Fruit fly (Drosophila melanogaster) whole organism, embryonic: ENCODE results near the gene Rbf.

Source experiments
- CG10366 ChIP-seq: fragments of 200-800 bp; sonication (Bioruptor generic); IDR thresholded peaks from 2 replicates; pipeline ENCODE4 v1.3.6; 2022; ENCODE audit warnings: missing biosample characterization, missing genetic modification characterization
- CG10543 ChIP-seq: fragments of 200-800 bp; sonication (Bioruptor generic); optimal IDR thresholded peaks from 3 replicates; lab custom pipeline; 2017; ENCODE audit warnings: missing biosample characterization, mild to moderate bottlenecking, missing genetic modification characterization, moderate library complexity
- CG10979 ChIP-seq: fragments of 200-800 bp; sonication (Bioruptor generic); optimal IDR thresholded peaks from 2 replicates; lab custom pipeline; 2018; ENCODE audit warnings: missing biosample characterization, mild to moderate bottlenecking, missing genetic modification characterization, moderate library complexity
- CG11504 ChIP-seq: fragments of 200-800 bp; sonication (Bioruptor generic); optimal IDR thresholded peaks from 3 replicates; lab custom pipeline; 2019; ENCODE audit warnings: missing biosample characterization, mild to moderate bottlenecking, missing genetic modification characterization, moderate library complexity
- CG12744 ChIP-seq: fragments of 200-800 bp; sonication (Bioruptor generic); optimal IDR thresholded peaks from 2 replicates; lab custom pipeline; 2016; ENCODE audit warnings: missing biosample characterization, missing genetic modification characterization
- CG13894 ChIP-seq: fragments of 200-800 bp; sonication (Bioruptor generic); optimal IDR thresholded peaks from 3 replicates; lab custom pipeline; 2018; ENCODE audit warnings: missing biosample characterization, mild to moderate bottlenecking, missing genetic modification characterization, moderate library complexity
- CG14441 ChIP-seq: fragments of 200-800 bp; sonication (Bioruptor generic); IDR thresholded peaks from 2 replicates; pipeline ENCODE4 v1.3.6; 2022; ENCODE audit warnings: missing biosample characterization, missing genetic modification characterization
- CG1647 ChIP-seq: fragments of 200-800 bp; sonication (Bioruptor generic); optimal IDR thresholded peaks from 3 replicates; lab custom pipeline; 2016; ENCODE audit warnings: missing biosample characterization, missing genetic modification characterization
- CG17361 ChIP-seq: fragments of 200-800 bp; sonication (Bioruptor generic); IDR thresholded peaks from 3 replicates; pipeline ENCODE4 v1.3.6; 2022; ENCODE audit warnings: missing biosample characterization, missing genetic modification characterization
- CG18262 ChIP-seq: fragments of 200-800 bp; optimal IDR thresholded peaks from 3 replicates; lab custom pipeline; 2019; ENCODE audit warnings: missing biosample characterization, mild to moderate bottlenecking, missing genetic modification characterization, moderate library complexity
- CG32532 ChIP-seq: fragments of 200-800 bp; sonication (Bioruptor generic); IDR thresholded peaks from 2 replicates; pipeline ENCODE4 v1.3.6; 2022; ENCODE audit warnings: missing biosample characterization, missing genetic modification characterization
- CG33557 ChIP-seq: fragments of 200-800 bp; sonication (Bioruptor generic); optimal IDR thresholded peaks from 2 replicates; lab custom pipeline; 2019; ENCODE audit warnings: missing biosample characterization, mild to moderate bottlenecking, missing genetic modification characterization, moderate library complexity
- CG34376 ChIP-seq: fragments of 200-800 bp; sonication (Bioruptor generic); optimal IDR thresholded peaks from 2 replicates; lab custom pipeline; 2018; ENCODE audit warnings: missing biosample characterization, mild to moderate bottlenecking, missing genetic modification characterization
- CG34422 ChIP-seq: fragments of 200-800 bp; sonication (Bioruptor generic); IDR thresholded peaks from 3 replicates; pipeline ENCODE4 v1.3.6; 2022; ENCODE audit warnings: missing biosample characterization, missing genetic modification characterization
- CG42726 ChIP-seq: fragments of 200-800 bp; sonication (Bioruptor generic); IDR thresholded peaks from 2 replicates; pipeline ENCODE4 v1.3.6; 2022; ENCODE audit warnings: missing biosample characterization, missing genetic modification characterization; ENCODE audit not compliant: partially characterized antibody
- CG6654 ChIP-seq: fragments of 200-800 bp; sonication (Bioruptor generic); optimal IDR thresholded peaks from 2 replicates; lab custom pipeline; 2017; ENCODE audit warnings: missing biosample characterization, mild to moderate bottlenecking, missing genetic modification characterization
- CG6683 ChIP-seq: fragments of 200-800 bp; sonication (Bioruptor generic); optimal IDR thresholded peaks from 2 replicates; lab custom pipeline; 2017; ENCODE audit warnings: missing biosample characterization, mild to moderate bottlenecking, missing genetic modification characterization, missing genetic modification reagents
- CG7745 ChIP-seq: fragments of 200-800 bp; sonication (Bioruptor generic); optimal IDR thresholded peaks from 2 replicates; lab custom pipeline; 2018; ENCODE audit warnings: missing biosample characterization, mild to moderate bottlenecking, missing genetic modification characterization, moderate library complexity
- CG7928 ChIP-seq: fragments of 200-800 bp; sonication (Bioruptor generic); optimal IDR thresholded peaks from 2 replicates; lab custom pipeline; 2017; ENCODE audit warnings: missing biosample characterization, mild to moderate bottlenecking, missing genetic modification characterization
- CG7987 ChIP-seq: fragments of 200-800 bp; sonication (Bioruptor generic); optimal IDR thresholded peaks from 2 replicates; lab custom pipeline; 2018; ENCODE audit warnings: missing biosample characterization, mild to moderate bottlenecking, missing genetic modification characterization, moderate library complexity
- CG9797 ChIP-seq: fragments of 200-800 bp; sonication (Bioruptor generic); optimal IDR thresholded peaks from 3 replicates; lab custom pipeline; 2018; ENCODE audit warnings: missing biosample characterization, mild to moderate bottlenecking, missing genetic modification characterization
- Dref ChIP-seq: fragments of 200-800 bp; sonication (Bioruptor generic); IDR thresholded peaks from 2 replicates; pipeline ENCODE4 v1.3.6; 2022; ENCODE audit warnings: missing biosample characterization, missing genetic modification characterization
- Gsc ChIP-seq: fragments of 200-800 bp; sonication (Bioruptor generic); IDR thresholded peaks from 2 replicates; pipeline ENCODE4 v1.3.6; 2022; ENCODE audit warnings: missing biosample characterization, missing genetic modification characterization
- H2.0 ChIP-seq: fragments of 200-800 bp; sonication (Bioruptor generic); IDR thresholded peaks from 2 replicates; pipeline ENCODE4 v1.3.6; 2022; ENCODE audit warnings: missing biosample characterization, missing genetic modification characterization
- Hey ChIP-seq: fragments of 200-800 bp; sonication (Bioruptor generic); optimal IDR thresholded peaks from 3 replicates; lab custom pipeline; 2018; ENCODE audit warnings: missing biosample characterization, mild to moderate bottlenecking, missing genetic modification characterization
- Jarid2 ChIP-seq: fragments of 200-800 bp; sonication (Bioruptor generic); optimal IDR thresholded peaks from 3 replicates; lab custom pipeline; 2017; ENCODE audit warnings: mild to moderate bottlenecking, missing biosample characterization, missing genetic modification reagents, missing genetic modification characterization
- Lpt ChIP-seq: fragments of >200 bp; optimal IDR thresholded peaks from 2 replicates; lab custom pipeline; 2018; ENCODE audit warnings: missing biosample characterization, missing genetic modification characterization
- Mes4 ChIP-seq: fragments of 200-800 bp; sonication (Bioruptor generic); optimal IDR thresholded peaks from 2 replicates; lab custom pipeline; 2016; ENCODE audit warnings: missing biosample characterization, missing genetic modification characterization
- Trl ChIP-seq, 3 experiments: fragments of >200 bp in 2 of 3; fragments of 200-800 bp in 1 of 3; sonication (Bioruptor generic) in 1 of 3; optimal IDR thresholded peaks; 2 replicates in 1 of 3; 3 replicates in 2 of 3; lab custom pipeline; 2016 to 2017; ENCODE audit warnings: missing biosample characterization in 1 of 3, missing genetic modification characterization in 1 of 3
- YL-1 ChIP-seq: fragments of 200-800 bp; sonication (Bioruptor generic); optimal IDR thresholded peaks from 3 replicates; lab custom pipeline; 2017; ENCODE audit warnings: missing biosample characterization, mild to moderate bottlenecking, missing genetic modification characterization
- ac ChIP-seq: fragments of 200-800 bp; sonication (Bioruptor generic); optimal IDR thresholded peaks from 3 replicates; lab custom pipeline; 2017; ENCODE audit warnings: missing biosample characterization, mild to moderate bottlenecking, missing genetic modification characterization
- bigmax ChIP-seq: fragments of 200-800 bp; sonication (Bioruptor generic); optimal IDR thresholded peaks from 2 replicates; lab custom pipeline; 2018; ENCODE audit warnings: missing biosample characterization, mild to moderate bottlenecking, missing genetic modification characterization
- cato ChIP-seq: fragments of 200-800 bp; sonication (Bioruptor generic); optimal IDR thresholded peaks from 2 replicates; lab custom pipeline; 2016; ENCODE audit warnings: missing biosample characterization, missing genetic modification characterization, borderline replicate concordance
- ci ChIP-seq: fragments of 200-800 bp; sonication (Bioruptor generic); IDR thresholded peaks from 3 replicates; pipeline ENCODE4 v1.3.6; 2022; ENCODE audit warnings: missing biosample characterization, missing genetic modification characterization
- croc ChIP-seq: fragments of 200-800 bp; sonication (Bioruptor generic); conservative IDR thresholded peaks from 3 replicates; pipeline ENCODE4 v1.3.6; 2022; ENCODE audit warnings: missing biosample characterization, missing genetic modification characterization
- esg ChIP-seq: fragments of 200-800 bp; sonication (Bioruptor generic); conservative IDR thresholded peaks from 2 replicates; pipeline ENCODE4 v1.3.6; 2022; ENCODE audit warnings: missing biosample characterization, missing genetic modification characterization
- fd64A ChIP-seq: fragments of 200-800 bp; sonication (Bioruptor generic); optimal IDR thresholded peaks from 3 replicates; lab custom pipeline; 2018; ENCODE audit warnings: missing biosample characterization, mild to moderate bottlenecking, missing genetic modification characterization
- ftz-f1 ChIP-seq: fragments of 200-800 bp; sonication (Bioruptor generic); optimal IDR thresholded peaks from 2 replicates; lab custom pipeline; 2016; ENCODE audit warnings: missing biosample characterization, missing genetic modification characterization
- gcm ChIP-seq: fragments of 200-800 bp; sonication (Bioruptor generic); optimal IDR thresholded peaks from 2 replicates; lab custom pipeline; 2019; ENCODE audit warnings: missing biosample characterization, mild to moderate bottlenecking, missing genetic modification characterization, moderate library complexity
- gsb-n ChIP-seq: fragments of 200-800 bp; sonication (Bioruptor generic); optimal IDR thresholded peaks from 3 replicates; lab custom pipeline; 2018; ENCODE audit warnings: missing biosample characterization, mild to moderate bottlenecking, missing genetic modification characterization
- h ChIP-seq: fragments of >200 bp; optimal IDR thresholded peaks from 2 replicates; lab custom pipeline; 2017
- jing ChIP-seq: fragments of 200-800 bp; sonication (Bioruptor generic); optimal IDR thresholded peaks from 2 replicates; lab custom pipeline; 2018; ENCODE audit warnings: missing biosample characterization, mild to moderate bottlenecking, missing genetic modification characterization
- lov ChIP-seq, 2 experiments: fragments of 200-800 bp in 1 of 2; fragments of >200 bp in 1 of 2; sonication (Bioruptor generic) in 1 of 2; IDR thresholded peaks in 1 of 2; optimal IDR thresholded peaks in 1 of 2; 2 replicates in 1 of 2; 3 replicates in 1 of 2; pipeline versions ENCODE4 v1.3.6 to Lab custom; 2017 to 2022; ENCODE audit warnings: missing biosample characterization in 1 of 2, missing genetic modification characterization in 1 of 2
- mirr ChIP-seq: fragments of 200-800 bp; sonication (Bioruptor generic); optimal IDR thresholded peaks from 3 replicates; lab custom pipeline; 2018; ENCODE audit warnings: missing biosample characterization, mild to moderate bottlenecking, missing genetic modification characterization
- peb ChIP-seq: fragments of 200-800 bp; sonication (Bioruptor generic); IDR thresholded peaks from 2 replicates; pipeline ENCODE4 v1.3.6; 2022; ENCODE audit warnings: missing biosample characterization, missing genetic modification characterization
- pzg ChIP-seq: fragments of 200-800 bp; sonication (Bioruptor generic); optimal IDR thresholded peaks from 3 replicates; lab custom pipeline; 2018; ENCODE audit warnings: missing biosample characterization, mild to moderate bottlenecking, missing genetic modification characterization, moderate library complexity
- sob ChIP-seq: fragments of 200-800 bp; sonication (Bioruptor generic); IDR thresholded peaks from 2 replicates; pipeline ENCODE4 v1.3.6; 2022; ENCODE audit warnings: missing biosample characterization, missing genetic modification characterization
- tx ChIP-seq: fragments of 200-800 bp; sonication (Bioruptor generic); optimal IDR thresholded peaks from 2 replicates; lab custom pipeline; 2016; ENCODE audit warnings: missing biosample characterization, missing genetic modification characterization
- vnd ChIP-seq: fragments of 200-800 bp; sonication (Bioruptor generic); IDR thresholded peaks from 3 replicates; pipeline ENCODE4 v1.3.6; 2022; ENCODE audit warnings: missing biosample characterization, missing genetic modification characterization; ENCODE audit not compliant: partially characterized antibody
- wor ChIP-seq: fragments of 200-800 bp; sonication (Bioruptor generic); IDR thresholded peaks from 2 replicates; pipeline ENCODE4 v1.3.6; 2022; ENCODE audit warnings: missing biosample characterization, missing genetic modification characterization

Rbf gene

DNA sequence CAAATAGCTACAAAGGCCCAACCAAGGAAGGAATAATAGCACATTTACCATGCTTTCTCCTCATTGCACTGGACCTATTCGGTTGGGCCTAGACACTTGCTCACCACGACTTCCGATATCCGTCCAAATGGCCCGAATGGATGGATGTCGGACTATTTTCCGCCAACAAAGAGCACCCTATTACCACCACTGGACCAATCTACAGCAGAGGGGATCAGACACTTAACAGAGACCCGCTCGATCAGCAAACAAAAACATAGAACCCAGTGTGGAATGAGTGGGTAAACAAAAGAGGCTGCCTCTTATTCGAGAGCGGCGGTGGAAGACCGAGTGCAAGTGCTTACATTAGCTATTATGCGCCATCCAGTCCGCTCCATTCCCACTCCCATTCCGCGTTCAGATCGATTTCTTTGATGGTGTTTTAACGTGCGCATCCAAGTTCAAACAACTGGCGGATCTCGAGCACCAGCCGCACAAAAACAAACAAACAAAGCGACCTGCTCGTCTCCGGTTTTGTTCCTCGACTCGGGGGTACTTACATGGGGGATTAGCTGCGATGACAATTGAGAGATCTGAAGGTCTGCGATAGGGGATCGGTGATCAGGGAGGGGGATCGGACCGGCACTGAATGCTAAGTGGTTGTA is 32.7 kb downstream of the Rbf start (continued):
- TF ChIP-seq jing (GFP tag; lab: Kevin White, UChicago) (no peak), pzg (GFP tag; lab: Kevin White, UChicago) (no peak), cato (GFP tag; lab: Kevin White, UChicago) (no peak), CG33557 (GFP tag; lab: Kevin White, UChicago) (no peak), CG6683 (GFP tag; lab: Kevin White, UChicago) (no peak), CG34376 (no peak), wor (no peak), CG6654 (GFP tag; lab: Kevin White, UChicago) (no peak), CG42726 (GFP tag; lab: Robert Waterston, UW) (no peak), esg (GFP tag; lab: Robert Waterston, UW) (no peak), fd64A (GFP tag; lab: Kevin White, UChicago) (peak; percentile 28), ac (GFP tag; lab: Kevin White, UChicago) (no peak), CG11504 (tag; lab: Kevin White, UChicago) (no peak), gcm (GFP tag; lab: Kevin White, UChicago) (peak; percentile 4), tx (no peak), mirr (peak; percentile 14), CG7928 (GFP tag; lab: Kevin White, UChicago) (no peak), ftz-f1 (GFP tag; lab: Kevin White, UChicago) (no peak), CG14441 (GFP tag; lab: Robert Waterston, UW) (no peak), Mes4 (GFP tag; lab: Kevin White, UChicago) (no peak), Jarid2 (GFP tag; lab: Kevin White, UChicago) (no peak), CG9797 (GFP tag; lab: Kevin White, UChicago) (no peak), CG7987 (GFP tag; lab: Kevin White, UChicago) (no peak), gsb-n (peak; percentile 48), Trl (optimal IDR thresholded peaks at IDR 0.05; lab: Kevin White, UChicago) (no peak), Trl (GFP tag; optimal IDR thresholded peaks at IDR 0.05; lab: Kevin White, UChicago) (no peak), CG10979 (tag; lab: Kevin White, UChicago) (no peak), sob (GFP tag; lab: Robert Waterston, UW) (no peak), CG32532 (0 out of 2 replicates have a peak, but pooled peaks have one; percentile 5), H2.0 (GFP tag; lab: Robert Waterston, UW) (no peak), h (lab: Kevin White, UChicago) (no peak), Hey (no peak), ci (0 out of 3 replicates have a peak, but pooled peaks have one; percentile 30), CG17361 (GFP tag; lab: Robert Waterston, UW) (no peak), Gsc (GFP tag; lab: Robert Waterston, UW) (no peak), CG10366 (no peak), CG18262 (tag; lab: Kevin White, UChicago) (no peak), croc (GFP tag; lab: Robert Waterston, UW) (no peak), CG10543 (GFP tag; lab: Kevin White, UChicago) (peak; percentile 42), lov (optimal IDR thresholded peaks at IDR 0.05; lab: Kevin White, UChicago) (no peak), lov (GFP tag; IDR thresholded peaks at IDR 0.05; lab: Robert Waterston, UW) (no peak), YL-1 (GFP tag; lab: Kevin White, UChicago) (no peak), CG12744 (GFP tag; lab: Kevin White, UChicago) (no peak), bigmax (GFP tag; lab: Kevin White, UChicago) (no peak), Lpt (GFP tag; lab: Kevin White, UChicago) (no peak), peb (GFP tag; lab: Robert Waterston, UW) (no peak), CG34422 (GFP tag; lab: Robert Waterston, UW) (no peak), CG7745 (no peak), vnd (GFP tag; lab: Robert Waterston, UW) (no peak), CG13894 (tag; lab: Kevin White, UChicago) (no peak), CG1647 (GFP tag; lab: Kevin White, UChicago) (no peak), Dref (peak; percentile 29; the same call in 1 of the 2 replicates)
